Worm (Caenorhabditis elegans): ENCODE data around the gene Y41D4A.7.

Gene Y41D4A.7

ce11 chrIV:1758595-1758994, 2.8 kb downstream of the Y41D4A.7 start:
- TF ChIP-seq nhr-129 (tag; optimal IDR thresholded peaks at IDR 0.05) (peak; percentile 52), lsy-2 (tag; optimal IDR thresholded peaks at IDR 0.05) (peak in 1 of 2 experiments; percentile 20), C34F6.9 (tag; optimal IDR thresholded peaks at IDR 0.05) (peak; percentile 17), nhr-11 (tag; optimal IDR thresholded peaks at IDR 0.05) (no peak)

- TF ChIP-seq ztf-4 (tag; optimal IDR thresholded peaks at IDR 0.05) (no peak), unc-55 (GFP tag; optimal IDR thresholded peaks at IDR 0.05) (no peak), sem-4 (tag; optimal IDR thresholded peaks at IDR 0.05) (no peak), mab-5 (tag; optimal IDR thresholded peaks at IDR 0.05) (no peak), nhr-25 (tag; optimal IDR thresholded peaks at IDR 0.05) (no peak)
These were observed 7.9 kb downstream of the Y41D4A.7 start, which contains the start of gene Y41D4A.3 for ce11 chrIV:1753481-1753880. Gene Y41D4A.3 (plus strand): TSS chrIV:1753781.

- TF ChIP-seq ZK546.5 (tag; optimal IDR thresholded peaks at IDR 0.05) (no peak), ama-1 (optimal IDR thresholded peaks at IDR 0.05) (no peak), mbf-1 (tag; optimal IDR thresholded peaks at IDR 0.05) (no peak), R02D3.7 (tag; optimal IDR thresholded peaks at IDR 0.05) (no peak), sma-9 (GFP tag; optimal IDR thresholded peaks at IDR 0.05) (no peak), sma-9 (tag; optimal IDR thresholded peaks at IDR 0.05) (no peak), nhr-77 (tag; optimal IDR thresholded peaks at IDR 0.05) (no peak), ceh-82 (tag; optimal IDR thresholded peaks at IDR 0.05) (no peak), aly-2 (tag; optimal IDR thresholded peaks at IDR 0.05) (no peak), nhr-25 (tag; optimal IDR thresholded peaks at IDR 0.05) (no peak), skn-1 (tag; optimal IDR thresholded peaks at IDR 0.05) (no peak), unc-62 (GFP tag; optimal IDR thresholded peaks at IDR 0.05) (no peak), C34F6.9 (tag; optimal IDR thresholded peaks at IDR 0.05) (no peak)
These were observed 8.9 kb downstream of the Y41D4A.7 start for ce11 chrIV:1752480-1752879.

ce11 chrIV:1751243-1751642, 10.1 kb downstream of the Y41D4A.7 start:
- no peak for TF ChIP-seq aly-2 (tag; optimal IDR thresholded peaks at IDR 0.05)
- no peak for TF ChIP-seq F13H6.1 (tag; optimal IDR thresholded peaks at IDR 0.05)

ce11 chrIV:1745453-1746051, 15.8 kb downstream of the Y41D4A.7 start, which contains the start of the genes Y41D4A.6 and Y41D4A.4:
Gene Y41D4A.6 (minus strand): TSS chrIV:1745503.
Gene Y41D4A.4 (plus strand): TSS chrIV:1746001.
- TF ChIP-seq lin-39 (tag; optimal IDR thresholded peaks at IDR 0.05) (no peak), ceh-82 (tag; optimal IDR thresholded peaks at IDR 0.05) (peak; percentile 8), mbf-1 (tag; optimal IDR thresholded peaks at IDR 0.05) (no peak), skn-1 (tag; optimal IDR thresholded peaks at IDR 0.05) (no peak), nhr-21 (tag; optimal IDR thresholded peaks at IDR 0.05) (peak; percentile 59), nhr-10 (tag; optimal IDR thresholded peaks at IDR 0.05) (no peak), C34F6.9 (tag; optimal IDR thresholded peaks at IDR 0.05) (peak; percentile 85), sem-4 (tag; optimal IDR thresholded peaks at IDR 0.05) (peak; percentile 56), elt-3 (tag; optimal IDR thresholded peaks at IDR 0.05) (no peak), nhr-23 (tag; optimal IDR thresholded peaks at IDR 0.05) (no peak), sma-3 (GFP tag; optimal IDR thresholded peaks at IDR 0.05) (peak; percentile 90), unc-62 (GFP tag; optimal IDR thresholded peaks at IDR 0.05) (no peak), ceh-16 (tag; optimal IDR thresholded peaks at IDR 0.05) (peak; percentile 20), nhr-11 (tag; optimal IDR thresholded peaks at IDR 0.05) (no peak), mdl-1 (tag; optimal IDR thresholded peaks at IDR 0.05) (peak in 1 of 2 experiments; percentile 69), ztf-1 (GFP tag; conservative IDR thresholded peaks at IDR 0.05) (no peak), unc-55 (GFP tag; optimal IDR thresholded peaks at IDR 0.05) (peak; percentile 90), ztf-11 (tag; optimal IDR thresholded peaks at IDR 0.05) (no peak), ZK546.5 (tag; optimal IDR thresholded peaks at IDR 0.05) (no peak), elt-1 (tag; optimal IDR thresholded peaks at IDR 0.05) (no peak), nhr-237 (tag; optimal IDR thresholded peaks at IDR 0.05) (no peak), gmeb-1 (tag; optimal IDR thresholded peaks at IDR 0.05) (peak; percentile 78), peb-1 (tag; optimal IDR thresholded peaks at IDR 0.05) (no peak), fos-1 (tag; optimal IDR thresholded peaks at IDR 0.05) (peak; percentile 77), sma-9 (GFP tag; optimal IDR thresholded peaks at IDR 0.05) (peak; percentile 74), sma-9 (tag; optimal IDR thresholded peaks at IDR 0.05) (no peak), zag-1 (tag; optimal IDR thresholded peaks at IDR 0.05) (peak; percentile 44), alr-1 (tag; optimal IDR thresholded peaks at IDR 0.05) (no peak), Y55F3AM.14 (GFP tag; optimal IDR thresholded peaks at IDR 0.05) (peak; percentile 61), nhr-25 (tag; optimal IDR thresholded peaks at IDR 0.05) (peak; percentile 72), ztf-4 (tag; optimal IDR thresholded peaks at IDR 0.05) (peak; percentile 66), F13H6.1 (tag; optimal IDR thresholded peaks at IDR 0.05) (peak; percentile 82), R02D3.7 (tag; optimal IDR thresholded peaks at IDR 0.05) (no peak), snpc-4 (tag; optimal IDR thresholded peaks at IDR 0.05) (peak; percentile 42), lin-11 (tag; optimal IDR thresholded peaks at IDR 0.05) (peak; percentile 38), dmd-4 (tag; optimal IDR thresholded peaks at IDR 0.05) (no peak), mab-5 (tag; optimal IDR thresholded peaks at IDR 0.05) (peak; percentile 43), nhr-77 (tag; optimal IDR thresholded peaks at IDR 0.05) (no peak), crh-2 (tag; optimal IDR thresholded peaks at IDR 0.05) (peak; percentile 100), aly-2 (tag; optimal IDR thresholded peaks at IDR 0.05) (no peak)
